Fruit fly (Drosophila melanogaster): ENCODE data around the gene CG42505.

DNA sequence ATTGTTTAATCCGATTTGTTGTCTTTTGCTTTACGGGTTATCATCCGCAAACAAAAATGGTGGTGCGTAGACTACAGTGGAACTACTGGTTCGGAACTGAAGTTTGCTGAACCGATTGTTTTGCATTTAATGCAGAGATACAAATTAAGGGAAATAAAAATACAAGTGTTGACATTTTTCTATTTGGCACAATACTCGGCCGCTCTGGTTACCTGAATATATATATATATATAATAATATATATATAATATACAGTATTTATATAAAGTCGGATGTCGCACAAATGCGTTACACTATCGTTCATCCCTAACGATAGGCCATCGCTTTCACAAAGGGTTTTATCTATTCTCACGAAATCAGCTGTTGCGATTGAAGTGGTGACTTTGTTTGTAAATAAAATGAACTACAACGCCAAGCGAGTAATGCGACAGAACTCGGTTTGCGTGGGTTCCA is 14.7 kb downstream of the CG42505 start, which contains the start of the genes DCAF12 and Spt3:
- TF ChIP-seq CTCF (optimal IDR thresholded peaks at IDR 0.05) (no peak), CG8478 (optimal IDR thresholded peaks at IDR 0.05) (no peak)

All from S2 (cell line).